Worm (Caenorhabditis elegans) whole organism, L3 larva: Measurements from ENCODE around the gene spk-1.

ENCODE experiments used
- ZK546.5 ChIP-seq: sonication (generic microtip); optimal IDR thresholded peaks from 2 replicates; lab custom pipeline; 2017; ENCODE audit warnings: missing biosample characterization, missing genetic modification characterization
- ama-1 ChIP-seq: fragments of 150-350 bp; optimal IDR thresholded peaks from 2 replicates; lab custom pipeline; 2018
- ceh-16 ChIP-seq: sonication (generic microtip); optimal IDR thresholded peaks from 2 replicates; lab custom pipeline; 2017; ENCODE audit warnings: missing biosample characterization, missing genetic modification characterization
- ceh-82 ChIP-seq: fragments of 150-350 bp; optimal IDR thresholded peaks from 2 replicates; lab custom pipeline; 2014; ENCODE audit warnings: missing biosample characterization, missing genetic modification characterization
- ceh-9 ChIP-seq: sonication (generic microtip); optimal IDR thresholded peaks from 2 replicates; lab custom pipeline; 2018; ENCODE audit warnings: missing biosample characterization, missing genetic modification characterization
- daf-12 ChIP-seq: fragments of 150-350 bp; optimal IDR thresholded peaks from 2 replicates; lab custom pipeline; 2014; ENCODE audit warnings: missing biosample characterization, missing genetic modification reagents, missing genetic modification characterization
- egl-27 ChIP-seq: sonication (generic microtip); optimal IDR thresholded peaks from 4 replicates; lab custom pipeline; 2017; ENCODE audit warnings: missing biosample characterization, missing genetic modification reagents, missing genetic modification characterization
- egl-5 ChIP-seq: fragments of 150-350 bp; optimal IDR thresholded peaks from 2 replicates; lab custom pipeline; 2017; ENCODE audit warnings: missing biosample characterization, missing genetic modification reagents, missing genetic modification characterization, inconsistent platforms
- elt-1 ChIP-seq: fragments of 150-350 bp; optimal IDR thresholded peaks from 2 replicates; lab custom pipeline; 2014; ENCODE audit warnings: missing biosample characterization, missing genetic modification characterization
- elt-2 ChIP-seq: sonication (generic microtip); optimal IDR thresholded peaks from 2 replicates; lab custom pipeline; 2016; ENCODE audit warnings: missing genetic modification reagents, mild to moderate bottlenecking, missing genetic modification characterization, missing compliant biosample characterization
- elt-3 ChIP-seq, 3 experiments: fragments of 150-350 bp in 1 of 3; sonication (generic microtip) in 2 of 3; optimal IDR thresholded peaks; 2 replicates in 2 of 3; 4 replicates in 1 of 3; lab custom pipeline; 2014 to 2017; ENCODE audit warnings: missing biosample characterization in 3 of 3, missing genetic modification characterization in 3 of 3
- fkh-2 ChIP-seq: fragments of 150-350 bp; optimal IDR thresholded peaks from 2 replicates; lab custom pipeline; 2014; ENCODE audit warnings: missing biosample characterization, missing genetic modification reagents, missing genetic modification characterization
- fos-1 ChIP-seq: fragments of 150-350 bp; optimal IDR thresholded peaks from 2 replicates; lab custom pipeline; 2014; ENCODE audit warnings: missing biosample characterization, missing genetic modification characterization
- jun-1 ChIP-seq: fragments of 150-350 bp; optimal IDR thresholded peaks from 2 replicates; lab custom pipeline; 2014; ENCODE audit warnings: missing biosample characterization, missing genetic modification reagents, missing genetic modification characterization
- lin-15B ChIP-seq: fragments of 150-350 bp; optimal IDR thresholded peaks from 2 replicates; lab custom pipeline; 2014; ENCODE audit warnings: missing biosample characterization, missing genetic modification characterization
- lin-39 ChIP-seq: fragments of 150-350 bp; optimal IDR thresholded peaks from 2 replicates; lab custom pipeline; 2018; ENCODE audit warnings: missing biosample characterization, missing genetic modification reagents, missing genetic modification characterization
- lsy-12 ChIP-seq: sonication (generic microtip); optimal IDR thresholded peaks from 2 replicates; lab custom pipeline; 2016; ENCODE audit warnings: mild to moderate bottlenecking, missing genetic modification characterization, missing compliant biosample characterization
- mdl-1 ChIP-seq: fragments of 150-350 bp; optimal IDR thresholded peaks from 2 replicates; lab custom pipeline; 2014; ENCODE audit warnings: missing biosample characterization, missing genetic modification characterization
- mml-1 ChIP-seq: fragments of 150-350 bp; sonication (generic microtip); optimal IDR thresholded peaks from 3 replicates; lab custom pipeline; 2014; ENCODE audit warnings: missing biosample characterization, missing genetic modification characterization
- nfya-1 ChIP-seq: sonication (generic microtip); optimal IDR thresholded peaks from 2 replicates; lab custom pipeline; 2017; ENCODE audit warnings: missing genetic modification characterization, mild to moderate bottlenecking, missing compliant biosample characterization, antibody characterized with exemption, moderate library complexity; ENCODE audit not compliant: insufficient read depth
- nhr-23 ChIP-seq: fragments of 150-350 bp; optimal IDR thresholded peaks from 2 replicates; lab custom pipeline; 2014; ENCODE audit warnings: missing biosample characterization, missing genetic modification reagents, missing genetic modification characterization
- nhr-237 ChIP-seq: fragments of 150-350 bp; optimal IDR thresholded peaks from 2 replicates; lab custom pipeline; 2014; ENCODE audit warnings: missing biosample characterization, missing genetic modification characterization
- nhr-25 ChIP-seq: sonication (generic microtip); optimal IDR thresholded peaks from 2 replicates; lab custom pipeline; 2017; ENCODE audit warnings: missing biosample characterization, missing genetic modification characterization
- nhr-28 ChIP-seq: fragments of 150-350 bp; optimal IDR thresholded peaks from 2 replicates; lab custom pipeline; 2014; ENCODE audit warnings: missing biosample characterization, missing genetic modification characterization
- nhr-43 ChIP-seq: sonication (generic microtip); optimal IDR thresholded peaks from 2 replicates; lab custom pipeline; 2016; ENCODE audit warnings: mild to moderate bottlenecking, missing genetic modification characterization, missing compliant biosample characterization; ENCODE audit not compliant: poor library complexity, severe bottlenecking
- nhr-76 ChIP-seq: fragments of 150-350 bp; sonication (generic microtip); optimal IDR thresholded peaks from 5 replicates; lab custom pipeline; 2014; ENCODE audit warnings: missing biosample characterization, missing genetic modification characterization
- nhr-77 ChIP-seq: fragments of 150-350 bp; optimal IDR thresholded peaks from 2 replicates; lab custom pipeline; 2014; ENCODE audit warnings: missing biosample characterization, missing genetic modification characterization
- pha-4 ChIP-seq: fragments of 150-350 bp; optimal IDR thresholded peaks from 2 replicates; lab custom pipeline; 2014; ENCODE audit warnings: missing biosample characterization, missing genetic modification reagents, missing genetic modification characterization
- sea-2 ChIP-seq: fragments of 150-350 bp; sonication (generic microtip); optimal IDR thresholded peaks from 4 replicates; lab custom pipeline; 2014; ENCODE audit warnings: missing biosample characterization, missing genetic modification reagents, missing genetic modification characterization
- skn-1 ChIP-seq: fragments of 150-350 bp; optimal IDR thresholded peaks from 2 replicates; lab custom pipeline; 2014; ENCODE audit warnings: missing biosample characterization, missing genetic modification characterization
- tbx-2 ChIP-seq: sonication (generic microtip); optimal IDR thresholded peaks from 2 replicates; lab custom pipeline; 2016; ENCODE audit warnings: mild to moderate bottlenecking, missing genetic modification characterization, missing compliant biosample characterization
- zag-1 ChIP-seq: fragments of 150-350 bp; optimal IDR thresholded peaks from 2 replicates; lab custom pipeline; 2014; ENCODE audit warnings: missing biosample characterization, missing genetic modification characterization
- ztf-11 ChIP-seq: fragments of 150-350 bp; optimal IDR thresholded peaks from 2 replicates; lab custom pipeline; 2014; ENCODE audit warnings: missing biosample characterization, missing genetic modification characterization

spk-1 gene

ce11 chrIII:9494209-9494608 is 37.8 kb downstream of the spk-1 start:
- TF ChIP-seq ceh-16 (tag; lab: Kevin White, UChicago) (no peak), nfya-1 (tag; lab: Kevin White, UChicago) (no peak), ztf-11 (no peak), lin-39 (no peak), egl-27 (no peak), sea-2 (GFP tag; lab: Kevin White, UChicago) (no peak)

- TF ChIP-seq mdl-1 (no peak), mml-1 (no peak), nhr-23 (tag; lab: Kevin White, UChicago) (no peak), jun-1 (no peak)
- TF ChIP-seq, all 47 proteins: peak for 0
Observed at ce11 chrIII:9496083-9496482, 39.7 kb downstream of the spk-1 start.

ce11 chrIII:9497412-9497811 is 41.0 kb downstream of the spk-1 start:
- TF ChIP-seq mdl-1 = no peak
- no peak for TF ChIP-seq fkh-2 (tag; lab: Kevin White, UChicago)
- TF ChIP-seq, all 47 proteins: peak for 0

- TF ChIP-seq elt-2 (tag; lab: Kevin White, UChicago) = no peak
- TF ChIP-seq skn-1 (tag; lab: Kevin White, UChicago) = no peak
- TF ChIP-seq nhr-23 (tag; lab: Kevin White, UChicago) = peak; percentile 44
- peak; percentile 17 for TF ChIP-seq lsy-12
Observed at ce11 chrIII:9500267-9500666, 43.9 kb downstream of the spk-1 start, which contains the start of gene sod-4. Gene sod-4, minus strand, starts transcription at chrIII:9500375.

- TF ChIP-seq zag-1 (tag; lab: Kevin White, UChicago) (no peak), lin-15B (tag; lab: Kevin White, UChicago) (no peak), sea-2 (GFP tag; lab: Kevin White, UChicago) (no peak), lin-39 (no peak)
- TF ChIP-seq, all 47 proteins: peak for 0
Observed at ce11 chrIII:9501072-9501471, 44.7 kb downstream of the spk-1 start.

- TF ChIP-seq ama-1 (lab: Kevin White, UChicago) (no peak), ztf-11 (no peak), fos-1 (no peak), ceh-9 (tag; lab: Kevin White, UChicago) (no peak), egl-5 (tag; lab: Kevin White, UChicago) (no peak), ceh-16 (tag; lab: Kevin White, UChicago) (no peak), pha-4 (tag; lab: Kevin White, UChicago) (no peak), nhr-237 (tag; lab: Kevin White, UChicago) (no peak), nhr-43 (tag; lab: Kevin White, UChicago) (peak; percentile 27), daf-12 (tag; lab: Kevin White, UChicago) (no peak), tbx-2 (tag; lab: Kevin White, UChicago) (no peak), nhr-23 (tag; lab: Kevin White, UChicago) (peak; percentile 81), nhr-76 (tag; lab: Kevin White, UChicago) (no peak), mml-1 (no peak), elt-3 (tag; optimal IDR thresholded peaks at IDR 0.05; lab: Kevin White, UChicago) (peak in 2 of 3 experiments; percentile 70 to 78), sea-2 (GFP tag; lab: Kevin White, UChicago) (no peak), nhr-28 (tag; lab: Kevin White, UChicago) (no peak), nhr-25 (tag; lab: Kevin White, UChicago) (peak; percentile 23), nhr-77 (tag; lab: Kevin White, UChicago) (no peak), nfya-1 (tag; lab: Kevin White, UChicago) (no peak), elt-1 (tag; lab: Kevin White, UChicago) (no peak), ZK546.5 (tag; lab: Kevin White, UChicago) (no peak), ceh-82 (tag; lab: Kevin White, UChicago) (no peak)
Observed at ce11 chrIII:9502155-9502714, 45.8 kb downstream of the spk-1 start.
